Worm (Caenorhabditis elegans) whole organism, late embryonic: Measurements from ENCODE around the gene sre-18.

ENCODE experiments used
- C08G9.2 ChIP-seq: sonication (generic microtip); optimal IDR thresholded peaks from 2 replicates; lab custom pipeline; 2016; ENCODE audit warnings: mild to moderate bottlenecking, missing genetic modification characterization, moderate library complexity, missing compliant biosample characterization
- K09A11.1 ChIP-seq: sonication (generic microtip); optimal IDR thresholded peaks from 2 replicates; lab custom pipeline; 2017; ENCODE audit warnings: antibody characterized with exemption, mild to moderate bottlenecking, missing genetic modification characterization, missing compliant biosample characterization; ENCODE audit not compliant: insufficient read depth
- T23F11.4 ChIP-seq: fragments of 200-800 bp; sonication (Bioruptor generic); optimal IDR thresholded peaks from 2 replicates; lab custom pipeline; 2018; ENCODE audit warnings: mild to moderate bottlenecking, missing genetic modification characterization, missing compliant biosample characterization
- ceh-24 ChIP-seq: sonication (generic microtip); optimal IDR thresholded peaks from 2 replicates; lab custom pipeline; 2016; ENCODE audit warnings: mild to moderate bottlenecking, missing genetic modification characterization, missing compliant biosample characterization
- elt-2 ChIP-seq: sonication (generic microtip); optimal IDR thresholded peaks from 2 replicates; lab custom pipeline; 2016; ENCODE audit warnings: missing genetic modification reagents, missing genetic modification characterization, missing compliant biosample characterization
- hlh-15 ChIP-seq: sonication (generic microtip); optimal IDR thresholded peaks from 2 replicates; lab custom pipeline; 2016; ENCODE audit warnings: missing genetic modification characterization, missing compliant biosample characterization
- nfya-1 ChIP-seq: sonication (generic microtip); optimal IDR thresholded peaks from 2 replicates; lab custom pipeline; 2017; ENCODE audit warnings: missing genetic modification characterization, mild to moderate bottlenecking, missing compliant biosample characterization, antibody characterized with exemption, moderate library complexity
- nhr-11 ChIP-seq: fragments of 150-350 bp; optimal IDR thresholded peaks from 2 replicates; lab custom pipeline; 2014; ENCODE audit warnings: missing biosample characterization, missing genetic modification characterization
- odd-2 ChIP-seq: sonication (generic microtip); optimal IDR thresholded peaks from 2 replicates; lab custom pipeline; 2017; ENCODE audit warnings: antibody characterized with exemption, mild to moderate bottlenecking, missing genetic modification characterization, missing compliant biosample characterization
- pag-3 ChIP-seq: sonication (generic microtip); optimal IDR thresholded peaks from 2 replicates; lab custom pipeline; 2016; ENCODE audit warnings: missing compliant biosample characterization, missing genetic modification characterization, borderline replicate concordance
- pqm-1 ChIP-seq: sonication (generic microtip); optimal IDR thresholded peaks from 2 replicates; lab custom pipeline; 2016; ENCODE audit warnings: missing genetic modification characterization, missing compliant biosample characterization
- sox-4 ChIP-seq: sonication (generic microtip); optimal IDR thresholded peaks from 2 replicates; lab custom pipeline; 2017; ENCODE audit warnings: mild to moderate bottlenecking, missing genetic modification characterization, inconsistent platforms, missing compliant biosample characterization
- tbx-2 ChIP-seq: sonication (generic microtip); optimal IDR thresholded peaks from 2 replicates; lab custom pipeline; 2016; ENCODE audit warnings: missing genetic modification characterization, missing compliant biosample characterization
- unc-55 ChIP-seq: sonication (generic microtip); optimal IDR thresholded peaks from 2 replicates; lab custom pipeline; 2017; ENCODE audit warnings: missing biosample characterization, missing genetic modification reagents, missing genetic modification characterization

- no peak for TF ChIP-seq K09A11.1
- TF ChIP-seq T23F11.4, result no peak
- TF ChIP-seq hlh-15 (tag; lab: Kevin White, UChicago), result no peak
- no peak for TF ChIP-seq sox-4 (tag; lab: Kevin White, UChicago)
- TF ChIP-seq nhr-11 (tag; lab: Kevin White, UChicago), result no peak
- no peak for TF ChIP-seq tbx-2
- no peak for TF ChIP-seq pag-3
- no peak for TF ChIP-seq C08G9.2 (tag; lab: Kevin White, UChicago)
- TF ChIP-seq odd-2 (tag; lab: Kevin White, UChicago), result no peak
- TF ChIP-seq unc-55, result no peak
- no peak for TF ChIP-seq elt-2 (tag; lab: Kevin White, UChicago)
- TF ChIP-seq ceh-24, result no peak
- no peak for TF ChIP-seq nfya-1 (tag; lab: Kevin White, UChicago)
- no peak for TF ChIP-seq pqm-1 (tag; lab: Kevin White, UChicago)
These were observed 31.8 kb upstream of the sre-18 start, which contains the start of gene sre-14 for ce11 chrIV:12261353-12261752.
